Fruit fly (Drosophila melanogaster): Measurements from ENCODE around the gene CG10254.
A peak's percentile ranks its signal among the peaks of the same experiment; 100 is the strongest.

Gene CG10254

DNA sequence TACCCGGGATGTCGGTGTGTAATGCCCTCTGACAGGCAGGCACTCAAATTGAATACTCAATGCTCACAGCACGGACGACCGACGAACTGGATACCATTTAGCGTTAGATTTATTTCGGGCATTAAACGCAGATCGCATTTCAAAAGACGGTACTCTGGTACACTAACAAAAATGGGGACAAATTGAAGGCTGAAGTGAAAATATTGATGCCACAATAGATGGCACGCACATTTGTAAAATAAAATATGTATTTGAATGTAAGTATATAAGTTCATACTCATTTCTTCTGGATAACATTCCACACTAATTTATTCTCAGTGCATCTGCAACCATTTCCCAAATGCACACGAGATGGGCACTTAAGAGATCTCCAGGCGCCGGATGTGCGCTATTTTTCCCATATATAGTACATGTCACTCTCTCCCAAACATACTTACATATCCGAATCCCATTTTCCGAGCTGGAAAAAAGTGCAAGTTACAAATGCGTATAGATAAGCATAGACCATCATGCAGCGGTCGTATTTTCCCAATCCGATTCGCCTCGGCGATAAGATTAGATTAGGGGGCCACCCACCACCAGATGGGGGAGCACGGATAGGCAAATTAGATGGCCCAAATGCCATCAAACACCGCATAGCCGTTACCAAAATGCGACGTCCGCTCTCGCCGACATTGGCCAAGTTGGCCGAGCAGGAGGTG, 14.9 kb upstream of the CG10254 start, which contains the start of gene CG10301:
Gene CG10301, plus strand, starts transcription at position 651 of the 701 bp plus-strand sequence.
- TF ChIP-seq Sox15 (GFP tag; optimal IDR thresholded peaks at IDR 0.05) = no peak
- TF ChIP-seq CG6163 (GFP tag; IDR thresholded peaks at IDR 0.05) = 0 out of 3 replicates have a peak, but pooled peaks have one; percentile 16
- TF ChIP-seq Sox102F (GFP tag; optimal IDR thresholded peaks at IDR 0.05) = no peak
- peak; percentile 54 for TF ChIP-seq svp (GFP tag)

DNA sequence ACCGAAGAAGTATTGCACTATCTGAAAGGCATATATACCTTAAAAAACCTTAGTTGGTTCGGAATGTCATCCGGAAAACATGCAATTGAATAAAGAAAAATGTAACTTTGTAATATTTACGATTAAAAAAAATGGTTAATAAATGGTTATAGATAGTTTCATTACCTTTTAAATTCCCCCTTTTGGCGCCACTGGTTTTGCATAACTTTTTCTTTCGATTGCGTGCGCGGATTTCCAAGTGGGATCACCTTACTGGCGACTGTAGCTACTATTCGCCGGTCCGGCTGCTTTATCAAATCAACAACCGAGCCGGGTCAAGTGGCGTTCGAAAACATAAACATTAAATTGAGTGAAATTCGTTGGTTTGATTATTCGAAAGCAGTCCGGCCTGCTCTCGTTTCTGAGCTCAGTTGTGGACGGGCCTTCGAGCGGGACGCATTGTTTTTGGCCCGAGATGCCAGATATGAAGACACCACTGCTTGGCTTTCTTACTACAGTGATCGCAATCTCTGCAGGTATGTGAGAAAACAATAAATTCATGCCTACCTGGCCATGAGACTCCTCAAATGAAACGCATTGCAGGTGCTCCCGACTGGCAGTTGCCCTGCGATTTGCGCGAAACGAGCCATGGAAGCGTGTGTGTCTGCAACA, 9.7 kb upstream of the CG10254 start, which contains the start of gene Gba1b:
Gene Gba1b, plus strand, starts transcription at position 422 of the 651 bp plus-strand sequence.
- no peak for TF ChIP-seq Smox (GFP tag; optimal IDR thresholded peaks at IDR 0.05)
- TF ChIP-seq eg (GFP tag; IDR thresholded peaks at IDR 0.05) = no peak
- TF ChIP-seq cyc (GFP tag; optimal IDR thresholded peaks at IDR 0.05) = peak; percentile 20
- no peak for TF ChIP-seq CG6808 (GFP tag; optimal IDR thresholded peaks at IDR 0.05)
- TF ChIP-seq Met (GFP tag; optimal IDR thresholded peaks at IDR 0.05) = peak; percentile 21
- TF ChIP-seq CG3919 (GFP tag; optimal IDR thresholded peaks at IDR 0.05) = no peak
- no peak for TF ChIP-seq esn (GFP tag; optimal IDR thresholded peaks at IDR 0.05)
- no peak for TF ChIP-seq CG4318 (GFP tag; optimal IDR thresholded peaks at IDR 0.05)
- TF ChIP-seq lz (GFP tag; optimal IDR thresholded peaks at IDR 0.05) = peak; percentile 8
- TF ChIP-seq fkh (GFP tag; optimal IDR thresholded peaks at IDR 0.05) = no peak
- TF ChIP-seq Blimp-1 (GFP tag; optimal IDR thresholded peaks at IDR 0.05) = no peak
- no peak for TF ChIP-seq CG10669 (GFP tag; optimal IDR thresholded peaks at IDR 0.05)
- no peak for TF ChIP-seq achi (GFP tag; optimal IDR thresholded peaks at IDR 0.05)
- TF ChIP-seq topi (GFP tag; optimal IDR thresholded peaks at IDR 0.05) = peak; percentile 32
- no peak for TF ChIP-seq salr (GFP tag; optimal IDR thresholded peaks at IDR 0.05)
- TF ChIP-seq fd59A (GFP tag; optimal IDR thresholded peaks at IDR 0.05) = no peak
- no peak for TF ChIP-seq CG11762 (GFP tag; optimal IDR thresholded peaks at IDR 0.05; ENCODE audit: insufficient read depth)
- no peak for TF ChIP-seq OdsH (GFP tag; optimal IDR thresholded peaks at IDR 0.05)
- TF ChIP-seq Hr4 (GFP tag; optimal IDR thresholded peaks at IDR 0.05) = no peak
- TF ChIP-seq Lpt (GFP tag; optimal IDR thresholded peaks at IDR 0.05) = no peak
- TF ChIP-seq Ets21C (GFP tag; optimal IDR thresholded peaks at IDR 0.05) = no peak
- TF ChIP-seq spab (GFP tag; optimal IDR thresholded peaks at IDR 0.05) = no peak
- peak; percentile 15 for TF ChIP-seq Sox14 (GFP tag; optimal IDR thresholded peaks at IDR 0.05)
- no peak for TF ChIP-seq Eip93F (GFP tag; optimal IDR thresholded peaks at IDR 0.05)
- TF ChIP-seq CG32006 (GFP tag; optimal IDR thresholded peaks at IDR 0.05) = no peak
- no peak for TF ChIP-seq CG7368 (GFP tag; optimal IDR thresholded peaks at IDR 0.05)
- TF ChIP-seq Eip78C (GFP tag) = peak; percentile 83
- peak; percentile 29 for TF ChIP-seq CG31627 (GFP tag; optimal IDR thresholded peaks at IDR 0.05)
- no peak for TF ChIP-seq Sox15 (GFP tag; optimal IDR thresholded peaks at IDR 0.05)
- no peak for TF ChIP-seq CG1621 (tag; optimal IDR thresholded peaks at IDR 0.05)
- no peak for TF ChIP-seq ss (GFP tag; optimal IDR thresholded peaks at IDR 0.05)
- no peak for TF ChIP-seq CG11294 (GFP tag; IDR thresholded peaks at IDR 0.05)
- no peak for TF ChIP-seq net (GFP tag; optimal IDR thresholded peaks at IDR 0.05)
- TF ChIP-seq CG16779 (tag; optimal IDR thresholded peaks at IDR 0.05) = no peak
- TF ChIP-seq CG15336 (GFP tag; IDR thresholded peaks at IDR 0.05) = no peak
- peak; percentile 16 for TF ChIP-seq Hr39 (GFP tag; optimal IDR thresholded peaks at IDR 0.05)
- no peak for TF ChIP-seq CG6163 (GFP tag; IDR thresholded peaks at IDR 0.05)
- TF ChIP-seq dsx (GFP tag; optimal IDR thresholded peaks at IDR 0.05; ENCODE audit: poor library complexity, severe bottlenecking) = no peak
- TF ChIP-seq acj6 (GFP tag; optimal IDR thresholded peaks at IDR 0.05) = no peak
- TF ChIP-seq Gug (GFP tag; IDR thresholded peaks at IDR 0.05) = no peak
- TF ChIP-seq Eip75B (GFP tag; optimal IDR thresholded peaks at IDR 0.05) = no peak
- TF ChIP-seq pdm3 (GFP tag; optimal IDR thresholded peaks at IDR 0.05) = no peak
- no peak for TF ChIP-seq CG6854 (GFP tag; optimal IDR thresholded peaks at IDR 0.05)
- peak; percentile 96 for TF ChIP-seq svp (GFP tag)
- no peak for TF ChIP-seq CG10631 (GFP tag; optimal IDR thresholded peaks at IDR 0.05)
- peak; percentile 40 for TF ChIP-seq Sox102F (GFP tag; optimal IDR thresholded peaks at IDR 0.05)
- TF ChIP-seq fd85E (GFP tag; optimal IDR thresholded peaks at IDR 0.05) = no peak

Data from whole organism, prepupa.